Fruit fly (Drosophila melanogaster) whole organism: Measurements from ENCODE around the gene CG31904.

ENCODE experiments used
- Dll ChIP-seq: fragments of >200 bp; optimal IDR thresholded peaks from 2 replicates; lab custom pipeline; 2017
- pan ChIP-seq: fragments of >200 bp; optimal IDR thresholded peaks from 2 replicates; lab custom pipeline; 2017
- usp ChIP-seq: fragments of >200 bp; optimal IDR thresholded peaks from 2 replicates; lab custom pipeline; 2017; ENCODE audit warnings: missing biosample characterization, missing genetic modification characterization, mixed read lengths

DNA sequence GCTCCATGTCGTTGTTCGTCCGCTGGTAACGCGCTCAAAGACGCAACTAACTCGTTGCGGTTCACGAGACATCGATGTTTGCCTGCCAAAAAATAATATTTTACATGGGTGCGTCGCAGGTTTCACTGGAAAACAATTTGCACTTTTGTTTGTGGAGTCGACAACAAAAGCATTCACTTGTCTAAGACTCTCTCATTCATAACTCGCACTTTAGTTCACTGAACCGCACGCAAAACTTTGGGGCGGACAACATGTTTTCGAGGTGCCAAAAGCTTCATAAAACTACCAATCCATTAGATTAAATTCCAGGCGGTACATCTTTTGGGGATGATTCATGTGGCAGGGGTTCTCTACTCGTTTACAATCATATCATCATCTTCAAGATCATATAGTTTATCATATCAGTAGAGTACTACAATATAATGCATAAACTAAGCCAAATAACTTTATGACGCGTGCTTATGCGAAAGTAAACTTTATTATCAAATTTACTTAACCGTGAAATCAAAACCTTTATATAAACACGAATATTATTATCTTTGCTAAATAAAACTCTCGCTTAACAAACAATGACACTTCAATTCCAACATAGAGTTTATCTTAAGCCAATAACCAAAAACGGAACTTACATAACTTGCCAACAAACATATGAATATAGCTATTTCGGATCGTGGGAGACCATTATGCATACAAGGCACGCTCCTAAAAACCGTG is 39.5 kb upstream of the CG31904 start, which contains the start of gene CG7179:
- no peak for TF ChIP-seq usp (GFP tag; lab: Kevin White, UChicago)
- TF ChIP-seq Dll (lab: Kevin White, UChicago) = no peak
- no peak for TF ChIP-seq pan (lab: Kevin White, UChicago)
